Worm (Caenorhabditis elegans): ENCODE results near the gene sre-38.

- no peak for TF ChIP-seq W03F9.2 (tag; optimal IDR thresholded peaks at IDR 0.05)
- TF ChIP-seq him-1 (tag; optimal IDR thresholded peaks at IDR 0.05), result no peak
Observed at ce11 chrII:12467047-12467446, 9.7 kb downstream of the sre-38 start, which contains the start of gene srg-16.
